Worm (Caenorhabditis elegans) whole organism, L3 larva: ENCODE measurements around the gene K10H10.12.

Experiments
- R02D3.7 ChIP-seq: fragments of 150-350 bp; optimal IDR thresholded peaks from 2 replicates; lab custom pipeline; 2014; ENCODE audit warnings: missing biosample characterization, missing genetic modification characterization
- ZK546.5 ChIP-seq: sonication (generic microtip); optimal IDR thresholded peaks from 2 replicates; lab custom pipeline; 2017; ENCODE audit warnings: missing biosample characterization, missing genetic modification characterization
- aly-2 ChIP-seq: fragments of 150-350 bp; optimal IDR thresholded peaks from 2 replicates; lab custom pipeline; 2014; ENCODE audit warnings: missing biosample characterization, missing genetic modification characterization
- ama-1 ChIP-seq: fragments of 150-350 bp; optimal IDR thresholded peaks from 2 replicates; lab custom pipeline; 2018
- ceh-16 ChIP-seq: sonication (generic microtip); optimal IDR thresholded peaks from 2 replicates; lab custom pipeline; 2017; ENCODE audit warnings: missing biosample characterization, missing genetic modification characterization
- ceh-28 ChIP-seq: fragments of 150-350 bp; optimal IDR thresholded peaks from 2 replicates; lab custom pipeline; 2014; ENCODE audit warnings: missing biosample characterization, missing genetic modification reagents, missing genetic modification characterization
- ceh-82 ChIP-seq: fragments of 150-350 bp; optimal IDR thresholded peaks from 2 replicates; lab custom pipeline; 2014; ENCODE audit warnings: missing biosample characterization, missing genetic modification characterization
- ceh-9 ChIP-seq: sonication (generic microtip); optimal IDR thresholded peaks from 2 replicates; lab custom pipeline; 2018; ENCODE audit warnings: missing biosample characterization, missing genetic modification characterization
- daf-12 ChIP-seq: fragments of 150-350 bp; optimal IDR thresholded peaks from 2 replicates; lab custom pipeline; 2014; ENCODE audit warnings: missing biosample characterization, missing genetic modification reagents, missing genetic modification characterization
- egl-27 ChIP-seq: sonication (generic microtip); optimal IDR thresholded peaks from 4 replicates; lab custom pipeline; 2017; ENCODE audit warnings: missing biosample characterization, missing genetic modification reagents, missing genetic modification characterization
- egl-5 ChIP-seq: fragments of 150-350 bp; optimal IDR thresholded peaks from 2 replicates; lab custom pipeline; 2017; ENCODE audit warnings: missing biosample characterization, missing genetic modification reagents, missing genetic modification characterization, inconsistent platforms
- elt-1 ChIP-seq: fragments of 150-350 bp; optimal IDR thresholded peaks from 2 replicates; lab custom pipeline; 2014; ENCODE audit warnings: missing biosample characterization, missing genetic modification characterization
- elt-2 ChIP-seq: sonication (generic microtip); optimal IDR thresholded peaks from 2 replicates; lab custom pipeline; 2016; ENCODE audit warnings: missing genetic modification reagents, mild to moderate bottlenecking, missing genetic modification characterization, missing compliant biosample characterization
- elt-3 ChIP-seq, 3 experiments: fragments of 150-350 bp in 1 of 3; sonication (generic microtip) in 2 of 3; optimal IDR thresholded peaks; 2 replicates in 2 of 3; 4 replicates in 1 of 3; lab custom pipeline; 2014 to 2017; ENCODE audit warnings: missing biosample characterization in 3 of 3, missing genetic modification characterization in 3 of 3
- fkh-10 ChIP-seq: sonication (generic microtip); optimal IDR thresholded peaks from 2 replicates; lab custom pipeline; 2017; ENCODE audit warnings: missing biosample characterization, missing genetic modification reagents, missing genetic modification characterization
- fkh-2 ChIP-seq: fragments of 150-350 bp; optimal IDR thresholded peaks from 2 replicates; lab custom pipeline; 2014; ENCODE audit warnings: missing biosample characterization, missing genetic modification reagents, missing genetic modification characterization
- hmg-11 ChIP-seq: sonication (generic microtip); optimal IDR thresholded peaks from 2 replicates; lab custom pipeline; 2016; ENCODE audit warnings: missing genetic modification characterization, missing compliant biosample characterization
- jun-1 ChIP-seq: fragments of 150-350 bp; optimal IDR thresholded peaks from 2 replicates; lab custom pipeline; 2014; ENCODE audit warnings: missing biosample characterization, missing genetic modification reagents, missing genetic modification characterization
- lin-15B ChIP-seq: fragments of 150-350 bp; optimal IDR thresholded peaks from 2 replicates; lab custom pipeline; 2014; ENCODE audit warnings: missing biosample characterization, missing genetic modification characterization
- lin-39 ChIP-seq: fragments of 150-350 bp; optimal IDR thresholded peaks from 2 replicates; lab custom pipeline; 2018; ENCODE audit warnings: missing biosample characterization, missing genetic modification reagents, missing genetic modification characterization
- lsy-12 ChIP-seq: sonication (generic microtip); optimal IDR thresholded peaks from 2 replicates; lab custom pipeline; 2016; ENCODE audit warnings: mild to moderate bottlenecking, missing genetic modification characterization, missing compliant biosample characterization
- mdl-1 ChIP-seq: fragments of 150-350 bp; optimal IDR thresholded peaks from 2 replicates; lab custom pipeline; 2014; ENCODE audit warnings: missing biosample characterization, missing genetic modification characterization
- mml-1 ChIP-seq: fragments of 150-350 bp; sonication (generic microtip); optimal IDR thresholded peaks from 3 replicates; lab custom pipeline; 2014; ENCODE audit warnings: missing biosample characterization, missing genetic modification characterization
- nfya-1 ChIP-seq: sonication (generic microtip); optimal IDR thresholded peaks from 2 replicates; lab custom pipeline; 2017; ENCODE audit warnings: missing genetic modification characterization, mild to moderate bottlenecking, missing compliant biosample characterization, antibody characterized with exemption, moderate library complexity; ENCODE audit not compliant: insufficient read depth
- nhr-11 ChIP-seq: fragments of 150-350 bp; optimal IDR thresholded peaks from 2 replicates; lab custom pipeline; 2014; ENCODE audit warnings: missing biosample characterization, missing genetic modification characterization
- nhr-12 ChIP-seq: fragments of 150-350 bp; optimal IDR thresholded peaks from 2 replicates; lab custom pipeline; 2014; ENCODE audit warnings: missing biosample characterization, missing genetic modification characterization
- nhr-23 ChIP-seq: fragments of 150-350 bp; optimal IDR thresholded peaks from 2 replicates; lab custom pipeline; 2014; ENCODE audit warnings: missing biosample characterization, missing genetic modification reagents, missing genetic modification characterization
- nhr-237 ChIP-seq: fragments of 150-350 bp; optimal IDR thresholded peaks from 2 replicates; lab custom pipeline; 2014; ENCODE audit warnings: missing biosample characterization, missing genetic modification characterization
- nhr-25 ChIP-seq: sonication (generic microtip); optimal IDR thresholded peaks from 2 replicates; lab custom pipeline; 2017; ENCODE audit warnings: missing biosample characterization, missing genetic modification characterization
- nhr-28 ChIP-seq: fragments of 150-350 bp; optimal IDR thresholded peaks from 2 replicates; lab custom pipeline; 2014; ENCODE audit warnings: missing biosample characterization, missing genetic modification characterization
- nhr-43 ChIP-seq: sonication (generic microtip); optimal IDR thresholded peaks from 2 replicates; lab custom pipeline; 2016; ENCODE audit warnings: mild to moderate bottlenecking, missing genetic modification characterization, missing compliant biosample characterization; ENCODE audit not compliant: poor library complexity, severe bottlenecking
- nhr-76 ChIP-seq: fragments of 150-350 bp; sonication (generic microtip); optimal IDR thresholded peaks from 5 replicates; lab custom pipeline; 2014; ENCODE audit warnings: missing biosample characterization, missing genetic modification characterization
- nhr-77 ChIP-seq: fragments of 150-350 bp; optimal IDR thresholded peaks from 2 replicates; lab custom pipeline; 2014; ENCODE audit warnings: missing biosample characterization, missing genetic modification characterization
- pha-4 ChIP-seq: fragments of 150-350 bp; optimal IDR thresholded peaks from 2 replicates; lab custom pipeline; 2014; ENCODE audit warnings: missing biosample characterization, missing genetic modification reagents, missing genetic modification characterization
- pqm-1 ChIP-seq: fragments of 150-350 bp; optimal IDR thresholded peaks from 2 replicates; lab custom pipeline; 2017; ENCODE audit warnings: missing biosample characterization, missing genetic modification characterization, inconsistent platforms
- skn-1 ChIP-seq: fragments of 150-350 bp; optimal IDR thresholded peaks from 2 replicates; lab custom pipeline; 2014; ENCODE audit warnings: missing biosample characterization, missing genetic modification characterization
- snpc-4 ChIP-seq: fragments of 150-350 bp; optimal IDR thresholded peaks from 2 replicates; lab custom pipeline; 2014; ENCODE audit warnings: missing biosample characterization, missing genetic modification characterization
- tbx-2 ChIP-seq: sonication (generic microtip); optimal IDR thresholded peaks from 2 replicates; lab custom pipeline; 2016; ENCODE audit warnings: mild to moderate bottlenecking, missing genetic modification characterization, missing compliant biosample characterization
- unc-62 ChIP-seq: fragments of 150-350 bp; sonication (generic microtip); optimal IDR thresholded peaks from 4 replicates; lab custom pipeline; 2014; ENCODE audit warnings: missing biosample characterization, missing genetic modification reagents, missing genetic modification characterization
- zag-1 ChIP-seq: fragments of 150-350 bp; optimal IDR thresholded peaks from 2 replicates; lab custom pipeline; 2014; ENCODE audit warnings: missing biosample characterization, missing genetic modification characterization
- ztf-11 ChIP-seq: fragments of 150-350 bp; optimal IDR thresholded peaks from 2 replicates; lab custom pipeline; 2014; ENCODE audit warnings: missing biosample characterization, missing genetic modification characterization
- ztf-4 ChIP-seq: fragments of 150-350 bp; optimal IDR thresholded peaks from 2 replicates; lab custom pipeline; 2014; ENCODE audit warnings: missing biosample characterization, missing genetic modification characterization

Gene K10H10.12

ce11 chrII:14488661-14489060 lies 17.5 kb downstream of the K10H10.12 start, which contains the start of gene usp-14:
Gene usp-14 (minus strand): TSS chrII:14488688.
- TF ChIP-seq ZK546.5 (tag; lab: Kevin White, UChicago) (no peak), nhr-43 (tag; lab: Kevin White, UChicago) (peak; percentile 27), lsy-12 (tag; lab: Kevin White, UChicago) (peak; percentile 15), tbx-2 (peak; percentile 37), ceh-16 (no peak), fkh-2 (no peak), lin-39 (tag; lab: Kevin White, UChicago) (peak; percentile 1), skn-1 (peak; percentile 77), hmg-11 (tag; lab: Kevin White, UChicago) (peak; percentile 39), zag-1 (no peak), nhr-12 (tag; lab: Kevin White, UChicago) (no peak), ceh-9 (tag; lab: Kevin White, UChicago) (no peak), snpc-4 (peak; percentile 74), elt-1 (tag; lab: Kevin White, UChicago) (no peak), nhr-77 (tag; lab: Kevin White, UChicago) (peak; percentile 28), lin-15B (tag; lab: Kevin White, UChicago) (peak; percentile 55), pqm-1 (tag; lab: Kevin White, UChicago) (no peak), nhr-23 (peak; percentile 29), unc-62 (GFP tag; lab: Kevin White, UChicago) (no peak), ztf-4 (no peak), jun-1 (tag; lab: Kevin White, UChicago) (no peak), pha-4 (tag; lab: Kevin White, UChicago) (peak; percentile 48), fkh-10 (GFP tag; lab: Kevin White, UChicago) (no peak), elt-2 (tag; lab: Kevin White, UChicago) (peak; percentile 13), aly-2 (tag; lab: Kevin White, UChicago) (no peak), ama-1 (no peak), nhr-25 (peak; percentile 48), daf-12 (tag; lab: Kevin White, UChicago) (no peak), nfya-1 (peak; percentile 52)
- TF ChIP-seq, all 47 proteins: peak for 14

DNA sequence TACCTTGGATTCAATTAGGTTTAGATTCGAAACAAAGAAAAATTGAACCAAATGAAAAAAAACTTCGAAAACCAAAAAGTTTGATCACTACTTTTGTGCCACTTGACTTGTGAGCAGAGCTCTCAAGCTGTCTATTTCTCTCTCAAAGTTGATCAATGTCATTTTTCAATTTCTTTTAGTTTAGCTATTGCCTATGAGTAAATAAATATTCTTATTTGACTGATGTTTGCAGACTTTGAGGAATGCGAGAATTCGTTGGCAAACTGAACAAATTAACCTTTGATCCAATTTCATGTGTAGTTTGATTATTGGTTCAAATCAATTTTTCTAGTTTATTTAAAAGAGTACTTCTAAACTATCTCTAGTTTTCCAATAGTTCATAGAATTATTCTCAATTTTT lies 22.3 kb downstream of the K10H10.12 start:
- TF ChIP-seq pha-4 (tag; lab: Kevin White, UChicago) (peak; percentile 16), nfya-1 (no peak), unc-62 (GFP tag; lab: Kevin White, UChicago) (no peak), ama-1 (no peak)
- TF ChIP-seq, all 47 proteins: peak for 1

DNA sequence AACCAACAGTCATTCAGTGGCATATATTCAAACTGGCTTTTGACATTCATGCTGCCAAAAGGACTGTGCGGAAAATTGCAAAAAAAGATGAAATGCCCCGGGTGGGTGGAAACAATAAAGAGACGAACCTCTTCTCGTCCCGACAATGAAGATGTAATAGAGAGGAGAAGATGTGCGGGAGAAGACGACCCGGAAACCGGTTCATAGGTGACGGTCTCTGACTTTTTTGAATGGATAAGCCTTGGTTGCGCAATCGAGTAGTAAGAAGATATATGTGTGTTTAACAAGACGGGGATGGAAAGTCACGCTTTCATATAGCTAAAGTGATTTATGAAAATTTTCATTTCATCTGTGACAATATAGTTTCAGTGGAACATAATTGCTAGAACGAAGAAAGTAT lies 25.4 kb downstream of the K10H10.12 start:
- peak; percentile 50 for TF ChIP-seq nhr-25
- TF ChIP-seq nhr-28 = no peak
- peak; percentile 43 for TF ChIP-seq nhr-23
- no peak for TF ChIP-seq zag-1

ce11 chrII:14479583-14480245 lies 26.4 kb downstream of the K10H10.12 start, which contains the start of gene C13B4.1:
Gene C13B4.1 (minus strand): TSS chrII:14479633.
- TF ChIP-seq nhr-23 (no peak), ama-1 (no peak), ztf-11 (tag; lab: Kevin White, UChicago) (no peak), elt-3 (tag; optimal IDR thresholded peaks at IDR 0.05; lab: Kevin White, UChicago) (no peak), tbx-2 (no peak)
- TF ChIP-seq, all 47 proteins: peak for 0

DNA sequence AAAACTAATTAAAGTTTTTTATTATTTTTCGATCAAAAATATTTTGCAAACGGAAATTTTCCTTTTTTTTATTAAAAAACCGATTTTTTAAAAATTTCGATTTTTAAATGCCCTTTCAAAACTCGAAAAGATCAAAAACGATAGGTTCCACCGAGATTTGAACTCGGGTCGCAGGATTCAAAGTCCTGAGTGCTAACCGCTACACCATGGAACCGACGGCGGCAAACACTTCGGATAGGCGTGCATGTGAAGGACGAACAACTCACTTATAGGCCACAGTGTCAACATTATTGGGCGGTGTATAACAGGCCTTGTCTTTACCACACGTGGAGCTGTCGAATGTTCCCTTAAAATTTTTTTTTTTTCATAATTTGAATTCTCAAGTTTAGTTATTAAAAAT lies 31.4 kb downstream of the K10H10.12 start:
- TF ChIP-seq nhr-76 (tag; lab: Kevin White, UChicago) = no peak
- TF ChIP-seq ztf-11 (tag; lab: Kevin White, UChicago) = no peak
- no peak for TF ChIP-seq ama-1
- TF ChIP-seq R02D3.7 (tag; lab: Kevin White, UChicago) = no peak
- no peak for TF ChIP-seq lin-15B (tag; lab: Kevin White, UChicago)
- no peak for TF ChIP-seq nhr-77 (tag; lab: Kevin White, UChicago)
- TF ChIP-seq nhr-43 (tag; lab: Kevin White, UChicago) = peak; percentile 21
- no peak for TF ChIP-seq fkh-2
- TF ChIP-seq skn-1 = no peak
- no peak for TF ChIP-seq mml-1
- no peak for TF ChIP-seq lsy-12 (tag; lab: Kevin White, UChicago)
- TF ChIP-seq ceh-16 = no peak
- no peak for TF ChIP-seq nhr-237 (tag; lab: Kevin White, UChicago)
- no peak for TF ChIP-seq egl-5 (tag; lab: Kevin White, UChicago)
- no peak for TF ChIP-seq egl-27 (tag; lab: Kevin White, UChicago)
- TF ChIP-seq zag-1 = no peak
- TF ChIP-seq tbx-2 = no peak
- TF ChIP-seq ceh-28 (tag; lab: Kevin White, UChicago) = no peak
- TF ChIP-seq mdl-1 (tag; lab: Kevin White, UChicago) = no peak
- TF ChIP-seq elt-2 (tag; lab: Kevin White, UChicago) = peak; percentile 1
- no peak for TF ChIP-seq nhr-23
- no peak for TF ChIP-seq elt-3 (tag; optimal IDR thresholded peaks at IDR 0.05; lab: Kevin White, UChicago)
- TF ChIP-seq lin-39 (tag; lab: Kevin White, UChicago) = no peak
- no peak for TF ChIP-seq nhr-11 (tag; lab: Kevin White, UChicago)
- no peak for TF ChIP-seq ztf-4
- TF ChIP-seq ZK546.5 (tag; lab: Kevin White, UChicago) = no peak
- TF ChIP-seq hmg-11 (tag; lab: Kevin White, UChicago) = peak; percentile 17
- peak; percentile 50 for TF ChIP-seq pha-4 (tag; lab: Kevin White, UChicago)
- TF ChIP-seq ceh-82 (tag; lab: Kevin White, UChicago) = no peak
